Fruit fly (Drosophila melanogaster) whole organism, embryonic: Measurements from ENCODE around the gene CG7685.

Experiments
- Blimp-1 ChIP-seq: fragments of 200-800 bp; sonication (Bioruptor generic); optimal IDR thresholded peaks from 3 replicates; lab custom pipeline; 2018; ENCODE audit warnings: missing biosample characterization, missing genetic modification characterization, mild to moderate bottlenecking, moderate library complexity, missing genetic modification reagents
- CG1024 ChIP-seq: fragments of 200-800 bp; sonication (Bioruptor generic); IDR thresholded peaks from 2 replicates; pipeline ENCODE4 v1.3.6; 2022; ENCODE audit warnings: missing biosample characterization, missing genetic modification characterization
- CG10274 ChIP-seq: fragments of 200-800 bp; sonication (Bioruptor generic); optimal IDR thresholded peaks from 3 replicates; lab custom pipeline; 2017; ENCODE audit warnings: missing biosample characterization, mild to moderate bottlenecking, missing genetic modification characterization
- CG10431 ChIP-seq: fragments of 200-800 bp; sonication (Bioruptor generic); optimal IDR thresholded peaks from 3 replicates; lab custom pipeline; 2018; ENCODE audit warnings: missing biosample characterization, mild to moderate bottlenecking, missing genetic modification characterization
- CG10565 ChIP-seq: fragments of 200-800 bp; sonication (Bioruptor generic); optimal IDR thresholded peaks from 3 replicates; lab custom pipeline; 2016; ENCODE audit warnings: missing biosample characterization, mild to moderate bottlenecking, missing genetic modification characterization
- CG11696 ChIP-seq: fragments of 200-800 bp; sonication (Bioruptor generic); IDR thresholded peaks from 2 replicates; pipeline ENCODE4 v1.3.6; 2022; ENCODE audit warnings: missing biosample characterization, missing genetic modification characterization
- CG12769 ChIP-seq: fragments of 200-800 bp; sonication (Bioruptor generic); optimal IDR thresholded peaks from 2 replicates; lab custom pipeline; 2019; ENCODE audit warnings: missing biosample characterization, mild to moderate bottlenecking, missing genetic modification characterization, moderate library complexity
- CG13624 ChIP-seq: fragments of 200-800 bp; sonication (Bioruptor generic); optimal IDR thresholded peaks from 2 replicates; lab custom pipeline; 2016; ENCODE audit warnings: missing biosample characterization, missing genetic modification characterization
- CG14014 ChIP-seq: fragments of 200-800 bp; sonication (Bioruptor generic); IDR thresholded peaks from 2 replicates; pipeline ENCODE4 v1.3.6; 2022; ENCODE audit warnings: missing biosample characterization, missing genetic modification characterization
- CG15269 ChIP-seq: fragments of 200-800 bp; sonication (Bioruptor generic); optimal IDR thresholded peaks from 2 replicates; lab custom pipeline; 2018; ENCODE audit warnings: missing biosample characterization, mild to moderate bottlenecking, missing genetic modification characterization, moderate library complexity
- CG17186 ChIP-seq: fragments of 200-800 bp; sonication (Bioruptor generic); optimal IDR thresholded peaks from 3 replicates; lab custom pipeline; 2017; ENCODE audit warnings: missing biosample characterization, missing genetic modification reagents, missing genetic modification characterization
- CG1832 ChIP-seq: fragments of 200-800 bp; sonication (Bioruptor generic); optimal IDR thresholded peaks from 2 replicates; lab custom pipeline; 2017; ENCODE audit warnings: missing biosample characterization, mild to moderate bottlenecking, missing genetic modification characterization, inconsistent platforms
- CG2116 ChIP-seq: fragments of 200-800 bp; sonication (Bioruptor generic); optimal IDR thresholded peaks from 3 replicates; lab custom pipeline; 2018; ENCODE audit warnings: missing biosample characterization, mild to moderate bottlenecking, missing genetic modification characterization
- CG2678 ChIP-seq: fragments of 200-800 bp; sonication (Bioruptor generic); optimal IDR thresholded peaks from 3 replicates; lab custom pipeline; 2019; ENCODE audit warnings: missing biosample characterization, mild to moderate bottlenecking, missing genetic modification characterization, moderate library complexity
- CG2889 ChIP-seq: fragments of 200-800 bp; sonication (Bioruptor generic); IDR thresholded peaks from 3 replicates; pipeline ENCODE4 v1.3.6; 2022; ENCODE audit warnings: missing biosample characterization, missing genetic modification characterization
- CG33557 ChIP-seq: fragments of 200-800 bp; sonication (Bioruptor generic); optimal IDR thresholded peaks from 2 replicates; lab custom pipeline; 2019; ENCODE audit warnings: missing biosample characterization, mild to moderate bottlenecking, missing genetic modification characterization, moderate library complexity
- CG34224 ChIP-seq: fragments of 200-800 bp; sonication (Bioruptor generic); IDR thresholded peaks from 3 replicates; pipeline ENCODE4 v1.3.6; 2022; ENCODE audit warnings: missing biosample characterization, missing genetic modification characterization; ENCODE audit not compliant: partially characterized antibody
- CG3847 ChIP-seq: fragments of 200-800 bp; sonication (Bioruptor generic); IDR thresholded peaks from 2 replicates; pipeline ENCODE4 v1.3.6; 2022; ENCODE audit warnings: missing biosample characterization, missing genetic modification characterization
- CG6683 ChIP-seq: fragments of 200-800 bp; sonication (Bioruptor generic); optimal IDR thresholded peaks from 2 replicates; lab custom pipeline; 2017; ENCODE audit warnings: missing biosample characterization, mild to moderate bottlenecking, missing genetic modification characterization, missing genetic modification reagents
- CG6765 ChIP-seq: fragments of 200-800 bp; sonication (Bioruptor generic); optimal IDR thresholded peaks from 3 replicates; lab custom pipeline; 2017; ENCODE audit warnings: missing biosample characterization, mild to moderate bottlenecking, missing genetic modification characterization
- CG6813 ChIP-seq: fragments of 200-800 bp; sonication (Bioruptor generic); optimal IDR thresholded peaks from 2 replicates; lab custom pipeline; 2017; ENCODE audit warnings: missing biosample characterization, missing genetic modification characterization, mild to moderate bottlenecking, moderate library complexity, missing genetic modification reagents
- CG8290 ChIP-seq, 3 experiments: fragments of 200-800 bp; sonication (Bioruptor generic); optimal IDR thresholded peaks; 2 replicates each; lab custom pipeline; 2016 to 2019; ENCODE audit warnings: missing biosample characterization in 3 of 3, missing genetic modification characterization in 3 of 3, mild to moderate bottlenecking in 2 of 3, moderate library complexity in 1 of 3
- CG8478 ChIP-seq: fragments of >200 bp; optimal IDR thresholded peaks from 2 replicates; lab custom pipeline; 2018
- CG9609 ChIP-seq: fragments of 200-800 bp; sonication (Bioruptor generic); optimal IDR thresholded peaks from 3 replicates; lab custom pipeline; 2016; ENCODE audit warnings: missing biosample characterization, missing genetic modification characterization
- CG9797 ChIP-seq: fragments of 200-800 bp; sonication (Bioruptor generic); optimal IDR thresholded peaks from 3 replicates; lab custom pipeline; 2018; ENCODE audit warnings: missing biosample characterization, mild to moderate bottlenecking, missing genetic modification characterization
- D19B ChIP-seq: fragments of 200-800 bp; sonication (Bioruptor generic); optimal IDR thresholded peaks from 2 replicates; lab custom pipeline; 2017; ENCODE audit warnings: missing biosample characterization, mild to moderate bottlenecking, missing genetic modification characterization
- Dbx ChIP-seq: fragments of 200-800 bp; sonication (Bioruptor generic); IDR thresholded peaks from 3 replicates; pipeline ENCODE4 v1.3.6; 2022; ENCODE audit warnings: missing biosample characterization, missing genetic modification characterization
- Dek ChIP-seq: fragments of 200-800 bp; sonication (Bioruptor generic); optimal IDR thresholded peaks from 3 replicates; lab custom pipeline; 2019; ENCODE audit warnings: missing biosample characterization, mild to moderate bottlenecking, missing genetic modification characterization, moderate library complexity
- ERR ChIP-seq: fragments of 200-800 bp; sonication (Bioruptor generic); optimal IDR thresholded peaks from 2 replicates; lab custom pipeline; 2016; ENCODE audit warnings: missing biosample characterization, missing genetic modification characterization
- Ets97D ChIP-seq: fragments of 200-800 bp; sonication (Bioruptor generic); optimal IDR thresholded peaks from 3 replicates; lab custom pipeline; 2016; ENCODE audit warnings: missing biosample characterization, missing genetic modification characterization
- GATAe ChIP-seq: fragments of 200-800 bp; sonication (Bioruptor generic); conservative IDR thresholded peaks from 2 replicates; pipeline ENCODE4 v1.3.6; 2022; ENCODE audit warnings: missing biosample characterization, missing genetic modification characterization
- Gsc ChIP-seq: fragments of 200-800 bp; sonication (Bioruptor generic); IDR thresholded peaks from 2 replicates; pipeline ENCODE4 v1.3.6; 2022; ENCODE audit warnings: missing biosample characterization, missing genetic modification characterization
- HLH3B ChIP-seq: fragments of 200-800 bp; sonication (Bioruptor generic); IDR thresholded peaks from 2 replicates; pipeline ENCODE4 v1.3.6; 2022; ENCODE audit warnings: missing biosample characterization, missing genetic modification characterization
- HLH54F ChIP-seq: fragments of 200-800 bp; sonication (Bioruptor generic); optimal IDR thresholded peaks from 3 replicates; lab custom pipeline; 2016; ENCODE audit warnings: missing biosample characterization, missing genetic modification characterization
- Hey ChIP-seq: fragments of 200-800 bp; sonication (Bioruptor generic); optimal IDR thresholded peaks from 3 replicates; lab custom pipeline; 2018; ENCODE audit warnings: missing biosample characterization, mild to moderate bottlenecking, missing genetic modification characterization
- HmgZ ChIP-seq: fragments of 200-800 bp; sonication (Bioruptor generic); optimal IDR thresholded peaks from 2 replicates; lab custom pipeline; 2018; ENCODE audit warnings: missing biosample characterization, mild to moderate bottlenecking, missing genetic modification characterization
- Hmr ChIP-seq: fragments of 200-800 bp; sonication (Bioruptor generic); optimal IDR thresholded peaks from 3 replicates; lab custom pipeline; 2017; ENCODE audit warnings: mild to moderate bottlenecking, missing biosample characterization, missing genetic modification reagents, missing genetic modification characterization
- Hsf ChIP-seq: fragments of 200-800 bp; sonication (Bioruptor generic); optimal IDR thresholded peaks from 3 replicates; lab custom pipeline; 2016; ENCODE audit warnings: missing biosample characterization, missing genetic modification characterization
- ash1 ChIP-seq: fragments of 200-800 bp; sonication (Bioruptor generic); optimal IDR thresholded peaks from 2 replicates; lab custom pipeline; 2018; ENCODE audit warnings: missing biosample characterization, mild to moderate bottlenecking, missing genetic modification characterization
- cg ChIP-seq: fragments of 200-800 bp; sonication (Bioruptor generic); optimal IDR thresholded peaks from 3 replicates; lab custom pipeline; 2019; ENCODE audit warnings: missing biosample characterization, mild to moderate bottlenecking, missing genetic modification characterization, moderate library complexity
- corto ChIP-seq: fragments of 200-800 bp; sonication (Bioruptor generic); optimal IDR thresholded peaks from 2 replicates; lab custom pipeline; 2016; ENCODE audit warnings: missing biosample characterization, mild to moderate bottlenecking, missing genetic modification characterization, moderate library complexity
- cwo ChIP-seq: fragments of 200-800 bp; sonication (Bioruptor generic); optimal IDR thresholded peaks from 3 replicates; lab custom pipeline; 2017; ENCODE audit warnings: missing biosample characterization, missing genetic modification characterization, mild to moderate bottlenecking, moderate library complexity, missing genetic modification reagents
- danr ChIP-seq: fragments of 200-800 bp; sonication (Bioruptor generic); IDR thresholded peaks from 2 replicates; pipeline ENCODE4 v1.3.6; 2022; ENCODE audit warnings: missing biosample characterization, missing genetic modification characterization
- gfzf ChIP-seq: fragments of 200-800 bp; sonication (Bioruptor generic); optimal IDR thresholded peaks from 2 replicates; lab custom pipeline; 2016; ENCODE audit warnings: missing biosample characterization, mild to moderate bottlenecking, missing genetic modification characterization, moderate library complexity
- gsb-n ChIP-seq: fragments of 200-800 bp; sonication (Bioruptor generic); optimal IDR thresholded peaks from 3 replicates; lab custom pipeline; 2018; ENCODE audit warnings: missing biosample characterization, mild to moderate bottlenecking, missing genetic modification characterization
- hth ChIP-seq: fragments of >200 bp; optimal IDR thresholded peaks from 2 replicates; lab custom pipeline; 2017; ENCODE audit warnings: inconsistent platforms
- insv ChIP-seq, 2 experiments: fragments of 200-800 bp; sonication (Bioruptor generic); optimal IDR thresholded peaks; 3 replicates each; lab custom pipeline; 2016 to 2018; ENCODE audit warnings: missing biosample characterization in 2 of 2, missing genetic modification characterization in 2 of 2
- lmd ChIP-seq: fragments of 200-800 bp; sonication (Bioruptor generic); IDR thresholded peaks from 2 replicates; pipeline ENCODE4 v1.3.6; 2022; ENCODE audit warnings: missing biosample characterization, missing genetic modification characterization
- pan ChIP-seq, 4 experiments: fragments of >200 bp in 3 of 4; fragments of 200-800 bp in 1 of 4; sonication (Bioruptor generic) in 1 of 4; optimal IDR thresholded peaks in 3 of 4; IDR thresholded peaks in 1 of 4; 2 replicates each; pipeline versions ENCODE4 v1.3.6 to Lab custom; 2017 to 2022; ENCODE audit warnings: missing biosample characterization in 2 of 4, missing genetic modification characterization in 2 of 4, mixed read lengths in 1 of 4
- tgo ChIP-seq: fragments of 200-800 bp; sonication (Bioruptor generic); IDR thresholded peaks from 3 replicates; pipeline ENCODE4 v1.3.6; 2022; ENCODE audit warnings: missing biosample characterization, missing genetic modification characterization
- trh ChIP-seq: fragments of 200-800 bp; sonication (Bioruptor generic); optimal IDR thresholded peaks from 2 replicates; lab custom pipeline; 2016; ENCODE audit warnings: missing biosample characterization, missing genetic modification characterization

The CG7685 gene

dm6 chr3R:18398460-18398901 lies 6.3 kb upstream of the CG7685 start (continued):
- no peak for TF ChIP-seq Dbx (GFP tag; lab: Robert Waterston, UW)
- TF ChIP-seq CG11696 (GFP tag; lab: Robert Waterston, UW) = no peak
- TF ChIP-seq pan (optimal IDR thresholded peaks at IDR 0.05; lab: Kevin White, UChicago) = no peak
- no peak for TF ChIP-seq pan (GFP tag; optimal IDR thresholded peaks at IDR 0.05 in 1 of 2, IDR thresholded peaks at IDR 0.05 in 1 of 2)
- TF ChIP-seq danr = no peak
- TF ChIP-seq CG10565 (GFP tag; lab: Kevin White, UChicago) = no peak
- no peak for TF ChIP-seq CG1024 (GFP tag; lab: Robert Waterston, UW)
- TF ChIP-seq CG6765 (GFP tag; lab: Kevin White, UChicago) = no peak
- TF ChIP-seq CG14014 (GFP tag; lab: Robert Waterston, UW) = no peak
- TF ChIP-seq tgo (GFP tag; lab: Robert Waterston, UW) = no peak
- no peak for TF ChIP-seq lmd (GFP tag; lab: Robert Waterston, UW)
- no peak for TF ChIP-seq HmgZ (tag; lab: Kevin White, UChicago)
- peak; percentile 9 for TF ChIP-seq CG12769 (tag; lab: Kevin White, UChicago)
- peak; percentile 66 for TF ChIP-seq cg
- TF ChIP-seq GATAe (GFP tag; lab: Robert Waterston, UW) = 0 out of 2 replicates have a peak, but pooled peaks have one; percentile 9
- no peak for TF ChIP-seq CG2116 (GFP tag; lab: Kevin White, UChicago)
- peak; percentile 86 for TF ChIP-seq cwo (GFP tag; lab: Kevin White, UChicago)
- no peak for TF ChIP-seq insv (GFP tag; optimal IDR thresholded peaks at IDR 0.05; lab: Kevin White, UChicago)
- TF ChIP-seq CG13624 = no peak
- no peak for TF ChIP-seq Hmr
- no peak for TF ChIP-seq CG6813
- TF ChIP-seq CG34224 (GFP tag; lab: Robert Waterston, UW) = no peak
- TF ChIP-seq CG9797 (GFP tag; lab: Kevin White, UChicago) = no peak
- no peak for TF ChIP-seq Gsc (GFP tag; lab: Robert Waterston, UW)
- no peak for TF ChIP-seq ERR (GFP tag; lab: Kevin White, UChicago)
- no peak for TF ChIP-seq D19B (GFP tag; lab: Kevin White, UChicago)
- no peak for TF ChIP-seq HLH3B
- TF ChIP-seq CG10431 (GFP tag; lab: Kevin White, UChicago) = no peak
- no peak for TF ChIP-seq corto
- no peak for TF ChIP-seq CG8478 (lab: Kevin White, UChicago)
- TF ChIP-seq Blimp-1 = no peak
- no peak for TF ChIP-seq CG8290 (GFP tag; optimal IDR thresholded peaks at IDR 0.05; lab: Kevin White, UChicago)
- peak in 1 of 2 experiments; percentile 13 for TF ChIP-seq CG8290 (tag; optimal IDR thresholded peaks at IDR 0.05; lab: Kevin White, UChicago)
- TF ChIP-seq CG15269 (tag; lab: Kevin White, UChicago) = no peak
- TF ChIP-seq trh (GFP tag; lab: Kevin White, UChicago) = no peak
- TF ChIP-seq CG3847 (GFP tag; lab: Robert Waterston, UW) = no peak
- TF ChIP-seq hth (lab: Kevin White, UChicago) = no peak
- TF ChIP-seq CG33557 (GFP tag; lab: Kevin White, UChicago) = no peak
- no peak for TF ChIP-seq CG2678 (tag; lab: Kevin White, UChicago)
- TF ChIP-seq Ets97D (GFP tag; lab: Kevin White, UChicago) = no peak
- TF ChIP-seq CG17186 (GFP tag; lab: Kevin White, UChicago) = no peak
- no peak for TF ChIP-seq CG9609 (GFP tag; lab: Kevin White, UChicago)
- no peak for TF ChIP-seq Dek
- TF ChIP-seq Hey (tag; lab: Kevin White, UChicago) = no peak
- TF ChIP-seq CG1832 (GFP tag; lab: Kevin White, UChicago) = peak; percentile 44
- TF ChIP-seq gfzf (GFP tag; lab: Kevin White, UChicago) = no peak
- no peak for TF ChIP-seq ash1 (GFP tag; lab: Kevin White, UChicago)
- TF ChIP-seq HLH54F = no peak
- no peak for TF ChIP-seq CG10274 (GFP tag; lab: Kevin White, UChicago)
- no peak for TF ChIP-seq CG2889 (GFP tag; lab: Robert Waterston, UW)
- no peak for TF ChIP-seq CG6683
- TF ChIP-seq gsb-n (tag; lab: Kevin White, UChicago) = no peak
- no peak for TF ChIP-seq Hsf (GFP tag; lab: Kevin White, UChicago)
